Worm (Caenorhabditis elegans) whole organism, L4/young adult: ENCODE data around the gene phat-8.

Experiments
- W03F9.2 ChIP-seq: fragments of 150-350 bp; optimal IDR thresholded peaks from 2 replicates; lab custom pipeline; 2014; ENCODE audit warnings: missing biosample characterization, missing genetic modification characterization
- dao-5 ChIP-seq: sonication (generic microtip); optimal IDR thresholded peaks from 2 replicates; lab custom pipeline; 2016; ENCODE audit warnings: missing genotype, missing genetic modification characterization, moderate library complexity, missing compliant biosample characterization
- him-1 ChIP-seq: sonication (generic microtip); optimal IDR thresholded peaks from 2 replicates; lab custom pipeline; 2016; ENCODE audit warnings: missing genotype, missing genetic modification reagents, missing genetic modification characterization, missing compliant biosample characterization

ce11 chrII:12518008-12518407, 46.4 kb downstream of the phat-8 start:
- no peak for TF ChIP-seq W03F9.2
- no peak for TF ChIP-seq him-1 (tag; lab: Kevin White, UChicago)
- no peak for TF ChIP-seq dao-5 (tag; lab: Kevin White, UChicago)
